Fruit fly (Drosophila melanogaster): ENCODE results near the gene CG10348.

The CG10348 gene

DNA sequence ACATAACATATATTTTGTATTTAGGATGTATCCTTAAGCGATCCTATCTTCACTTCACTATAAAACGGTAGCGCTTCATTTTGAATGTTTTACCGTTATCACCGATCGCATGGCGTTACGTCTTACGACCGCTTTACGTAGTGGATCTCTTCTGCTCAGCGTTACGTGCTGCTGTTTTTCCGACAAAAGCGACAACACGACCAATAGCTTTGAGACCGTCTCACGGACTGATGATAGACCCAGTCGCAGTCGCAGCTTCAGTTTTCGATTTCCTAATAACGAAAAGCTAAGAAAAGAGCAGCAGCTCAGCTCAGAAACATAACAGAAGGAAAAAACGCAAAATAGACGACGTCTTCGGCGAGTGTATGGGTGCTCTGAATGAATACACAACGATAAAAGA, at the start of gene CG10348:
Gene CG10348, minus strand, starts transcription at position 234 of the 400 bp plus-strand sequence.
- TF ChIP-seq noc (tag; optimal IDR thresholded peaks at IDR 0.05): no peak

DNA sequence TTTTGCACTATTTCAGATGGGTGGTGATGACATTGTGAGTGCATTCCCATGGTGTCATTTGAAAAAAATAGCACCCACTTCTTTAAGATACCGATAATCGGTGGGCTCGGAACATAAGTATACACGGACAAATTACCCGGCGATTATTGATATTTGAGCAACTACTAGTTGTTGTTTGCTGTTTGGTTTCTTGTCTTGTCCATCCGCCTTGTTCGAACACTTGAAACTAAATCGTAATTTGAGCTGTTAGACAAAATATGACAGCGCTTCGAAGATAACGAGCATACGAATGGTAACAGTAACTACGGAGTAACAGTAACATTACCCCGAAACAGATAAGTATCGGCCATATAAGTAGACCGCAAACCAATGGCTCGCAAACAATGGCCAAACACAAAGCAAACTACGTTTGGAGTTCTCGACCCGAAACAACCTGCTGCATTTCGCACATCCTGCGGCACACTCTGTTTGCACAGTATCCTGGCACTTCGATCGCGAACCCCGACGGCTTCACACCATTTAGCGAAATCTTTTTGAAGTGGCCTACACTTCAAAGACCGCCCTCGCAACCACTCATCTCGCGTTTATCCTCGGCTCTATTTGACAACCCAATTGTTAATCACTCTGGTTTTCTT, 48.7 kb upstream of the CG10348 start:
- no peak for TF ChIP-seq noc (tag; optimal IDR thresholded peaks at IDR 0.05)

DNA sequence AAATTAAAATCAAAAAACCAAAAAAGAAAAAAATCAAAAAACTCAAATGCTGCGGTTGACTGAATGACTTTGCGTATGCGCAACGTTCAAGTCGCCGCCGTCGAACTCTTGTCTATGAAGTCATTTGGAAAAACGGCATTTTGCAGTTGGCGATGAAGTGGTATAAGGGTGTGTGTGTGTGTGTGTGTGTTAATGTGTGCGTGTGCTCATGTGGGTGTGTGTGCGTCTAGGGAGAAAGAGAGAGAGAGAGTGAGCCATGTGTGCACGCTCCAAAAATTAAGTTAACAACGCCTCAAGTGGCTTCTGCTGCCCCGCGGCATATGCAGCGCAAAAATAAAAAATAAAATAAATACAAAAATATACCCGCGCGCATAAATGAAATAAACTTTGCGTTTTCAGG, 45.1 kb upstream of the CG10348 start:
- no peak for TF ChIP-seq noc (tag; optimal IDR thresholded peaks at IDR 0.05)

DNA sequence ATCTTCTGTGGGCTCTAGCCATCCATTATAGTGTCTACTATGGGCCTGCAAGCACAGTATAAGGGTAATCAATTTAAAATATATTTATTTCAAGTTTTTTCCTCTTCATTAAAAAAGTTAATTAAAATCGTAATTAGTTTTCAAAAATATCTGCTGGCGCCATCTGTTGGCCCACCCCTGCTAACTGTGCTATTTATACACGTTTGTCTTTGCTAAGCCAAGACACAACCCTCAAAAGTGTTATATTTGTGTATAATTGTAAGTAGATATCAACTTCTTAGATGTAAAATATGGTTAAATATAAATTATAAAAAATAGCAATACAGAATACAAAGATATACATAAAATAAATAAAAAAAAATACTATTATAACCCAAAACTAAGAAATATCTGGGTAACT, 44.2 kb upstream of the CG10348 start:
- TF ChIP-seq noc (tag; optimal IDR thresholded peaks at IDR 0.05): no peak

DNA sequence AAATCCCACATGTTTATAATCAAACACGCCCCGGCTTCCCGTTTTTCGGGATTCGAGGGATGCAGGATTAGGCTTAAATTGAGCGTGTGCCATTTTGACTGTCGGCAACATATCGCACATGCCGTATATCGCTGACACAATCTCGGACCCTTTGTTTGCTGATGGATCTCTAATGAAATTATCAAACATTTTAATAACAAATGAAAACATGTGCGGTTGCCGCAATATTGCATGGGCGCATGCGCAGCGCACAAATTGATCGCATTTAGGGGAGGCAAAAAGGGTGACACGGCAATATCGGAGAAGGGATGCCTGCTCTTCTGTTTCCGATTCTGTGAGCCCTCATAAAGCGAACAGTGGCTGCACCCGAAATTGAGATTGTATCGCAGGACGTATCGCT, 43.0 kb upstream of the CG10348 start:
- TF ChIP-seq noc (tag; optimal IDR thresholded peaks at IDR 0.05): no peak

DNA sequence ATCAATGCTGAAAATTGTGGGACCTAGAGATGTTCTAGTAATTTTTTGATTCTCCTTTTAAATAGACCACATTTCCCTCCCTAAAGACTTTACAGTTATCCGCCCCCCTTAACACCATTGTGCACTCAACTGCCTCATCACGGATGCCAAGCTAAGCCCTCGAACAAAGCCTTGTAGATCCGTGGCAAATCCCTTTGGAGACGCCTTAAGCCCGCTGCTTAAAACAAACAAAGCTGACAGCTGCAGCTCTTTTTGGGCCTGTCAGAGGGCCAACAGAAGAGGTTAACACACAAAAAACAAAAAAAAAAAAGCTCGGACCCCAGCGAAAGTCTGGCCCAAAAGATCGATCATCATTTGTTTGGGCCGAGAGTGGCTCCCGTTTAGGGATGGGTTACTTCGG, 35.5 kb upstream of the CG10348 start:
- TF ChIP-seq noc (tag; optimal IDR thresholded peaks at IDR 0.05): no peak

DNA sequence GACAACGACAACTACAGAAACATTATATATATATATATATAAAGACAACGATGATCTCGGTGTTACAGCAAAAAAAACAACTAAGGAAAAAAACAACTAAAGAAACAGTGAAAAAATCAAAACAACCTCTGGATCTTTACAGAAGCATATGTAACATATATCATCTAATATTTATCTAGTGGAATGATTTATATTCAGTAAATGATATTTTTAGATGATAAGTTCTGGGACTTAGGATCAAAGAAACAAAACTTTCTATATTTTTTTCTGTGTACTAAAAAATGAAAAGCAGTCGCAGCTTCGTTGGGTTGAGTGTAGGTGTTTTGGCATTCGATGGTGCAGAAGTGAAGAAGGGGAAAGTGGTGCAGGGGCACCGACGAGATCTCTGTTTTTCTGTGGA, 34.8 kb upstream of the CG10348 start:
- TF ChIP-seq noc (tag; optimal IDR thresholded peaks at IDR 0.05): no peak

DNA sequence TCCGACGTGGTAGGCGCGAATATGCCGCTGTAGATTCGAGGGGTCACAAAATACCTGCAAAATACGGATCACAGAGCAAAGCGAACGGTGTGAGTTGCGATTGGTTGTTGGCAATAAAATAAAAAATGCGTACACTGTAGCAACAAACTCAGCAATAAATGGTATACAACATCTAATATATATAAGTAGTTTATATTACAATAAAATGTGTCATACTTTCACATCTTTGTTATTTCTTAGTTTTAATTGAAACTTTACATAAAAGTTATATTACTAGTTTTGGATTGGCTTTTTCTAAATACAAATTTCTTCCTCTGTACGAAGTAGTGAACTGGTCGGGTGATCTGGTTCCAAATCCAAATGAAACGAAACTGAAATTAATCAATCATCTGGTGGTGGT, 33.4 kb upstream of the CG10348 start:
- no peak for TF ChIP-seq noc (tag; optimal IDR thresholded peaks at IDR 0.05)

DNA sequence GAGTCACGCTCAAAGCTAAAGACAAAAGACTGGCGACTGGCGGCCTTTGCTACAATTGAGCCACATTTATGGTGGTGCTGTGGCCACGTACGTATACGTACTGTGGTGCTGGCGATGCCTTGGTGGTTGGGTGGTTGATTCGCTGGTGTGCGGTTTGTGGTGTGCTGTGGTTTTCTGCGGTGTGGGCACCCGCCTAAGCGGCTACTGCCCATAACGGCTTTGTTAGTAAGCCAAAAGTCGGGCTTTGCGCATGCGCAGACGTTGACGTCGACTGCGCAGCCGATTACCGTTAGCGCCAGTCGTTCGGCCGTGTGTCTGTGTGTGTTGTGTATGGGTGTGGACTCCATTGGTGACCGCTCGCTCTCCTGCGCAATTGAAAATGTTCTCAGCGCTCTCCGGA, 20.9 kb upstream of the CG10348 start:
- TF ChIP-seq noc (tag; optimal IDR thresholded peaks at IDR 0.05): no peak

DNA sequence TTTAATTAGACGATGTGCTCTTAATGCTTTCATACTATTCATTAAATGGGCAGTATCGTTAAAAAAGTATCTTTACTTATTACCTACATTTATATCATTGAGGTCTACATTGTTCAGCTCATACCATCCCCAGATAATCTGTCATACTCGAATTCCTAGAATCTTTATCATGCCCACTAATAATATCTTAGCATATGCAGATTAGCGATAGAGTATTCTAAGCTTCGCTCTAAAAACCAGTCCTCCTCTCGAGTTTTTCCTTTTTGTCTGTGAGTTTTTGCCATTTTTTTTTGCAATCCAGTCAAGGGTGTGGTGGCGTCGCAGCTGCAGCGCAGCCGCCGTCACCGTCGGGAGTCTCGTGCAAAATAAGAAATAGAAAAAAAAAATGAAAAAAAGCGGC, 20.5 kb upstream of the CG10348 start:
- no peak for TF ChIP-seq noc (tag; optimal IDR thresholded peaks at IDR 0.05)

DNA sequence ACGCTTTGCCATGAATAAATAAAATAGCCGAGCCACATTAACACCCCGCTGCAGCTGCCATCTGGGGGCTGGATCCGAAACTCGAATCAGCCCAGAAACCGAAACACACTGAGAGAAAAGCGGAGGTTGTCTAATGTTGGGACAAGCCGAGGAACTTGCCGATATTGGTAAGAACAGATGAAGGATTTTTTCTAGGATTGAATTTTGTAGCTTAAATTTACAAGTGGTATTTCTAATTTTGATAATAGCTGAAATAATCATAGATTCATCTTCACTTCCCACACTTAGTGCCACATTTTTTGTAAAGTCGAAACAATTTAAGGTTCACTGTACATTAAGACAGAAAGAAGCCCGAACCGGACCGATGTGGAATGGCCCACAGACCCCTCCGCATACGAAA, 19.7 kb upstream of the CG10348 start:
- TF ChIP-seq noc (tag; optimal IDR thresholded peaks at IDR 0.05): no peak

DNA sequence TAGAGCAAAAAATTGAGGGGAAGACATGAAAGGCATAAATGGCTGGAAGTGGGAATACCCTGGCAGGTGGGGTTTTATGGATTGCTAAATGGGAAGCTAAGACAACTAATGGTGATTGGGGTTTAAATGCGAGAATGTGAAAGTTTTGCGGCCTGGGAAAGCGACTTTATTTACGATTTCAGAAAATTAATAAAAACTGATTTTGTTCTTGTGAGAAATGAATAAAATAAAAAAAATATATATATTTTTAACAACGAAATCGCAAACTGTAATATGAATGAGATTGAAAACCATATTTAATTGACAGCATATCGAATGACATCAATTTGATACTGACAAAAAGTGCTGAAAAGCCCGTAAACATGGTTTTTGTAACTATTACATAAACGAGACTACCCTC, 19.0 kb upstream of the CG10348 start:
- TF ChIP-seq noc (tag; optimal IDR thresholded peaks at IDR 0.05): no peak

DNA sequence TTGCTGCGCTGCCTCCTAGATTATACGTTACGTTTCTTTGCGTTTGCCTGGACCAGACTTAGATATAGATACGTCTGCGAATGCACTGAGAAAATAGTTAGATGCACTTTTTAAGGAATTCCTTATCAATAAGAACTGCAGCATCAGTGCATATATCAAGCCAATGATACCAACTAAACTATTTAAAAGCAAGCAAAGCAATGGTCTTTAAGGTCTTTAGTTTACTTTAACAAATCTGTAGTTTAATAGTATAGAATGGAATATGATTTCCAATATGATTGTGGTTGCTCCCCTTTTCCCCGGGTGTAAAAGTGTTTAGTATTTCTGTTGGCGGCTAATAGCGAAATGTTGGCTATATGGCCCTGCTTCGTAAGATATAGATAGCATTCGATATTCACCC, 14.4 kb upstream of the CG10348 start:
- TF ChIP-seq noc (tag; optimal IDR thresholded peaks at IDR 0.05): no peak

DNA sequence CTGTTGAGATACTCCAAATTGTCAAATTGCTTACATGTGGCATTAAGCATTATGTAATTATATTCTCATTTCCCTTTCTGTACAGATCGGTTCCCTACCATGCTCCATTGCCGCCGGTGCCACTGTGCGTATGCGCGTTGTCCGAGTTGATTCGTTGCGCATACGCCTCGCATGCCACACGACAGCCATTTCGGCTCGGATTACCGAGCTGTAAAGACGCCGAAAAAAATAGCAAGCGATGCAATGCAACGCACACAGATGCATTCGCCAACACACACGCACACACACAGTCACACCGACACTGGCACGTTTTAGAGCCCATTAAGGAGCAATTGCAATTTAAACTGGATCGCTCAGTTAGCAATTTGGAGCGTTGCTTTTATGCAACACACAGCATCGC, 13.1 kb upstream of the CG10348 start:
- no peak for TF ChIP-seq noc (tag; optimal IDR thresholded peaks at IDR 0.05)

DNA sequence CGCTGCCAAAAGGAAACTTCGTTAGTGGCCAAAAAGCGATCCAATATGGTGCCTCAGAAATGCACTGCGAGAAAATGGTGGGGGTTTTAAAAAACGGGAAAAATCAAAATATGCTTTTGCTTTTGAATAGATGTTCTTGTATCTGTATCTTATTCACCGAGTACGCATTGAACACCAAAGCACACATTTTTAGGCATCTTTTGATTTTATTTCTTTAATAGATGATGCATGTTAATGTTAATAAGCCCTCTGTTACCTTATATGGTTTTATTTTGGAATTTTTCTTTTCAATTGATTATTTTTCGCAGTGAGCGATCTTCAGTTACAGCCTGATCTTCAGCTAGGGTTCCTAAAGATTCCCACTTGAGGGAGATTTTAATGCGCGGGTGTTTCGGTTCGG, 11.6 kb upstream of the CG10348 start:
- no peak for TF ChIP-seq noc (tag; optimal IDR thresholded peaks at IDR 0.05)

DNA sequence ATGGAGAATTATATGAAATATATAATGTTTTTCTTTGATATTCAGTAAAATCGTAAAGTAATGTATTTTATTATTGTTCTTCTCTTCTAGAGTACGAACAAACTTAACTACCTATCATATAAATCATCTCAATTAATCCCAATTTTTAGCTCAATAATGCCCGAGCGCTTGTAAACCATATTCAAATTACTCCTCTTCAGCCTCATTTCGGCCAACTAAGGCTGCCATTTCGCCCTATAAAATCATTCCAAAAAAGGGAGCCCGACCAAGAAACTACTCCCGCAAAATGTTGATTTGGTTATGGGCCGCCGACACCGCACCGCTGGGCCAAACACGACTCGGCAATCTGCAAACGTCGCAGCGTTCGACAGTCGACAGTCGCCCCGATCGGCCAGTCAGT, 10.4 kb upstream of the CG10348 start:
- no peak for TF ChIP-seq noc (tag; optimal IDR thresholded peaks at IDR 0.05)

DNA sequence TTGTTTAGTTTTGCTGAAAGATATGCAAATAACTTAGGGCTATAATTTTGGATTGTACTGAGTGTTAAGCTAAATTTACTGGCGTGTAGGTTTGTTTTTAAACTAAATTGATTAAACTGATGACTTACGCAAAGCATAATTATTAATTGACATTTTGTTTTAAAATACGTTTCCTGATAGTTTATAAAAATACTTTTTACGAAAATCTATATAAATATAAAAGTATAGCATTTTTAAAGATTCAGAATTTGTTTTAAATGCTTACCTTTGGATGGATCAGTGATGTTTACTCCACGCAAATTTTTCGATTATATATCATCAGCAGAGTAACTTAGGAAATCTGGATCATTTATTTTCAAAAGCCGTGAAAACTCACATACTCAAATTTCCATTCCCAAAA, 7.7 kb upstream of the CG10348 start, which contains the start of the genes CG42752 and CG15167:
Gene CG42752, minus strand, starts transcription at position 101 of the 400 bp plus-strand sequence.
Gene CG15167, plus strand, starts transcription at position 349 of the 400 bp plus-strand sequence.
- no peak for TF ChIP-seq noc (tag; optimal IDR thresholded peaks at IDR 0.05)

DNA sequence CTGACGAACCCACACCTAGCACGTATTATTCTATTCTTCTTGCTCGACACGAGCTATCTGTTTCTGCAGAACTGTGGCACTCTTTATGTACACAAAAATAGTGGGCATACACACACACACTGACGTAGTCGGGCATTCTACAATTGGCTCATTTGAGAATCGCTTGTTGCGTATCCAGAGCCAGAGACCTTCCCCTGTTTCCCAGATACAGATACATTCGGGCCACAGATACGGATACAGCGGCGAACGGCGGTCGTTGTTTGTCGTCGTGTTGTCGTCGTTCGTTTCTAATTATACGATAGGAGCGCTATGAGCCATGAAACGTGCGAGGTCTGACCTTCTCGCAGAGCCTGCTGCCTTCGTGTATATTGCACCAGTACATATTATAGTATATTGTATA, 4.9 kb upstream of the CG10348 start:
- TF ChIP-seq noc (tag; optimal IDR thresholded peaks at IDR 0.05): no peak
